Fruit fly (Drosophila melanogaster) whole organism, adult: ENCODE measurements around the gene ND-42.

ENCODE experiments used
- CG12768 ChIP-seq: fragments of 200-800 bp; sonication (Bioruptor generic); optimal IDR thresholded peaks from 2 replicates; lab custom pipeline; 2017; ENCODE audit warnings: missing biosample characterization, missing genetic modification characterization, mild to moderate bottlenecking, moderate library complexity, missing genetic modification reagents
- CG14711 ChIP-seq: fragments of 200-800 bp; sonication (Bioruptor generic); optimal IDR thresholded peaks from 2 replicates; lab custom pipeline; 2018; ENCODE audit warnings: missing biosample characterization, mild to moderate bottlenecking, missing genetic modification characterization, moderate library complexity
- Crg-1 ChIP-seq: fragments of 200-800 bp; sonication (Bioruptor generic); optimal IDR thresholded peaks from 2 replicates; lab custom pipeline; 2016; ENCODE audit warnings: missing biosample characterization, missing genetic modification characterization
- cic ChIP-seq: fragments of 200-800 bp; sonication (Bioruptor generic); optimal IDR thresholded peaks from 2 replicates; lab custom pipeline; 2017; ENCODE audit warnings: missing biosample characterization, mild to moderate bottlenecking, missing genetic modification characterization, moderate library complexity
- ovo ChIP-seq: fragments of 200-800 bp; sonication (Bioruptor generic); optimal IDR thresholded peaks from 2 replicates; lab custom pipeline; 2016; ENCODE audit warnings: missing biosample characterization, missing genetic modification characterization

DNA sequence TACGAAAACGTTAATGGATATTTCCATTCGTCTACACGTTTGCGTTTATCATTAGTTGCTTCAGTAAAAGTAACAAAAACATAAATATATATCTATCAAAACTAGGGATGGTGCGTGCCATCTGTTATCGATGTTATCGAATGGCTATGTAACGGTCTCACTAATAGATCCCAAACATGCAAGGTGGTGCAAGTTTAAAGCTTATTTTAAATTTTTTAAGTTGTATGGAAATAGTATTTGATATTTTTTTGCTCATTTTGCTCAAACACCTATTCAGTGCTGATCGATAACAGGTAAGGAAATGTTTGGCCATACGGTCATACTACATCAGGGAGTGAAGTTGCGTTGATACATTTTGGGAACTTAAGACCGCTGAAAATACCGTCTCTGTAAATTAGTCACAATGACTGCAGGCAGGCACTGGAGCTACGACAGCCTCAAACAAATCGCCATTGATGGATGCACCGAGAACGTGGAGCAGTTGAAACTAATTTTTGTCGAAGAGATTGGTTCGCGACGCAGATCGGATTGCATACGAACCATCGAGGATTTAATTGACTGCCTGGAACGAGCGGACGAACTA is 6.7 kb downstream of the ND-42 start, which contains the start of the genes CG45099, CG6015, pit and Fadd:
- TF ChIP-seq CG12768 (no peak), CG14711 (tag; lab: Kevin White, UChicago) (no peak), ovo (GFP tag; lab: Kevin White, UChicago) (no peak), Crg-1 (GFP tag; lab: Kevin White, UChicago) (no peak), cic (peak; percentile 1)
